Fruit fly (Drosophila melanogaster): ENCODE results near the gene mIF2.
A peak's percentile ranks its signal among the peaks of the same experiment; 100 is the strongest.

mIF2 gene

DNA sequence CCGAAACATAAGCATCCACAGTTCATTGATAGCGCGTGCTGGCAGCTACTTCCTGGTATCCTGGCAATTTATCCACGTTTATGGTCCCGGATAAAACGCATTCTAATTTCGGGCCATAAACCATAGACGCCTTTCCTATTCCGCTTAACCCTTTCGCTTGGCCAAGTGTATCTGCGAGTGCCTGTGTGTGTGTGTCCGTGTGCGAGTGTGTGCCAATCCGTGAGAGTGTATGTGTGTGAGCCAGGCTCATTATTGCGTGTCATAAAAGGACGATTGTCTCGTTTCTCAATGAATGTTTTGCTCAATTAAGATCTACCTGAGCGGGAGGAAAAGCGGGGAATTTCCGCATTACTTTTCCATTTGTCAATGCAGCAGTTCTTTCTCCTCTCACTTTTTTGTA lies 41.6 kb upstream of the mIF2 start:
- TF ChIP-seq CG16779 (tag; optimal IDR thresholded peaks at IDR 0.05) (no peak), fkh (GFP tag; optimal IDR thresholded peaks at IDR 0.05) (no peak), CG31627 (GFP tag; optimal IDR thresholded peaks at IDR 0.05) (no peak), dac (GFP tag; optimal IDR thresholded peaks at IDR 0.05) (no peak), CG6808 (GFP tag; optimal IDR thresholded peaks at IDR 0.05) (no peak), CG6163 (GFP tag; IDR thresholded peaks at IDR 0.05) (no peak), spab (GFP tag; optimal IDR thresholded peaks at IDR 0.05) (no peak), CG10669 (GFP tag; optimal IDR thresholded peaks at IDR 0.05) (no peak), eg (GFP tag; IDR thresholded peaks at IDR 0.05) (no peak), CG11294 (GFP tag; IDR thresholded peaks at IDR 0.05) (no peak), lz (GFP tag; optimal IDR thresholded peaks at IDR 0.05) (no peak), esn (GFP tag; optimal IDR thresholded peaks at IDR 0.05) (no peak), CG11902 (GFP tag; optimal IDR thresholded peaks at IDR 0.05) (no peak), Hr39 (GFP tag; optimal IDR thresholded peaks at IDR 0.05) (no peak), Smox (GFP tag; optimal IDR thresholded peaks at IDR 0.05) (no peak), CG3919 (GFP tag; optimal IDR thresholded peaks at IDR 0.05) (no peak), CG10631 (GFP tag; optimal IDR thresholded peaks at IDR 0.05) (no peak), CG6854 (GFP tag; optimal IDR thresholded peaks at IDR 0.05) (no peak)

DNA sequence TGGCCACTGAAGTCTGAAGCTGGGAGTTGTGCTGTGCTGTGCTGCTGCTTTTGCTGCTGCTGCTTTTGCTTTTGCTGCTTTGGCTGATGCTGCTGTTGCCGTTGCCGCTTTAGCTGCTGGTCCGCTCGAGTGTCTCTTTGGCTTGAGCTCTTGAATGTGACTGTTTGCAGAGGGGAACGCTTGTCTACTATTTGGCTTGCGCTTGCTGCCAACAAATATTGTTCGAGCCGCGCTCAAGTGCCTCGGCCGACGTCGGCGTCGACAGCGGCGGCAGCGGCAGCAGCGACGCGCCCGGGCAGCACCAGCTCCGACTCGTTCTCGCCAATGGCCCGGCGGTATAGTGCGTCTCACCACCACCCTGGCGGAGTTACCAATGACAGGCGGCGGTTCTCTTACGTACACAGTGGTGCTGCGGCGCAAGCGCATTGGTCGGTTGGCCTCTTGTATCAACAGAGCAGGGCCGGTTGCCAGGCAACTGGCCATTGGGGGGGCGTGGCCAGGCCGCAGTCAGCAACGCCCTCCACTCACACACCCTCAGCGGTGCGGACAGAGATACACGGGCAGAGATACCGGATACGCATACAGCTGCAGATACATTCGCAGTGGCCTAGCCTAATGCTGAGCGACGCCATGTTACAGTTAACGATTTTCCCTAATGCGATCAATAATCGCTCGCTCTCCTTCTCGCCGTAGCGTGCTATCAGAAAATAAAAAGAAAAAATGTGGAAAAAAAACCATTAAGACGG lies 40.6 kb upstream of the mIF2 start, which contains the start of gene fkh:
TSS of gene fkh (minus strand) at position 189 of the 746 bp plus-strand sequence.
- TF ChIP-seq CG8119 (GFP tag; IDR thresholded peaks at IDR 0.05) (peak; percentile 58; the same call in 1 of the 3 replicates), esn (GFP tag; optimal IDR thresholded peaks at IDR 0.05) (peak; percentile 79), pdm3 (GFP tag; optimal IDR thresholded peaks at IDR 0.05) (peak; percentile 62), CG16779 (tag; optimal IDR thresholded peaks at IDR 0.05) (peak; percentile 40), CG31627 (GFP tag; optimal IDR thresholded peaks at IDR 0.05) (peak; percentile 18), OdsH (GFP tag; optimal IDR thresholded peaks at IDR 0.05) (peak; percentile 55), CG32006 (GFP tag; optimal IDR thresholded peaks at IDR 0.05) (peak; percentile 61), spab (GFP tag; optimal IDR thresholded peaks at IDR 0.05) (peak; percentile 72), Eip75B (GFP tag; optimal IDR thresholded peaks at IDR 0.05) (peak; percentile 57), acj6 (GFP tag; optimal IDR thresholded peaks at IDR 0.05) (peak; percentile 38), CG1621 (tag; optimal IDR thresholded peaks at IDR 0.05) (peak; percentile 69), fkh (GFP tag; optimal IDR thresholded peaks at IDR 0.05) (peak; percentile 100), CG10669 (GFP tag; optimal IDR thresholded peaks at IDR 0.05) (peak; percentile 56), CG7368 (GFP tag; optimal IDR thresholded peaks at IDR 0.05) (peak; percentile 83), CG11902 (GFP tag; optimal IDR thresholded peaks at IDR 0.05) (no peak), CG6854 (GFP tag; optimal IDR thresholded peaks at IDR 0.05) (peak; percentile 67), salr (GFP tag; optimal IDR thresholded peaks at IDR 0.05) (peak in 1 of 2 experiments; percentile 16), CG3032 (tag; optimal IDR thresholded peaks at IDR 0.05) (peak; percentile 15), lz (GFP tag; optimal IDR thresholded peaks at IDR 0.05) (peak; percentile 57), CG6792 (GFP tag; optimal IDR thresholded peaks at IDR 0.05) (peak; percentile 81), topi (GFP tag; optimal IDR thresholded peaks at IDR 0.05) (peak; percentile 53), CG10631 (GFP tag; optimal IDR thresholded peaks at IDR 0.05) (peak; percentile 63), dsx (GFP tag; optimal IDR thresholded peaks at IDR 0.05; ENCODE audit: poor library complexity, severe bottlenecking) (no peak), fd85E (GFP tag; optimal IDR thresholded peaks at IDR 0.05) (peak; percentile 71), Ets21C (GFP tag; optimal IDR thresholded peaks at IDR 0.05) (no peak), Eip78C (GFP tag) (peak; percentile 87), Gug (GFP tag; IDR thresholded peaks at IDR 0.05) (no peak), CG8632 (GFP tag; optimal IDR thresholded peaks at IDR 0.05) (peak; percentile 73), ss (GFP tag; optimal IDR thresholded peaks at IDR 0.05) (peak; percentile 71 to 84), Sox102F (GFP tag; optimal IDR thresholded peaks at IDR 0.05) (peak; percentile 65), dac (GFP tag; optimal IDR thresholded peaks at IDR 0.05) (peak; percentile 25), vri (GFP tag; optimal IDR thresholded peaks at IDR 0.05) (peak; percentile 88), CG9139 (GFP tag; optimal IDR thresholded peaks at IDR 0.05) (peak; percentile 85), CG6163 (GFP tag; IDR thresholded peaks at IDR 0.05) (peak; percentile 84), CG3919 (GFP tag; optimal IDR thresholded peaks at IDR 0.05) (peak; percentile 77), Sox14 (GFP tag; optimal IDR thresholded peaks at IDR 0.05) (no peak), svp (GFP tag) (peak; percentile 70), cyc (GFP tag; optimal IDR thresholded peaks at IDR 0.05) (peak; percentile 28), CG15336 (GFP tag; IDR thresholded peaks at IDR 0.05) (no peak), Ets96B (tag; optimal IDR thresholded peaks at IDR 0.05) (peak; percentile 15), Lpt (GFP tag; optimal IDR thresholded peaks at IDR 0.05) (peak; percentile 18), Smox (GFP tag; optimal IDR thresholded peaks at IDR 0.05) (peak; percentile 62), CG11294 (GFP tag; IDR thresholded peaks at IDR 0.05) (no peak), CG6808 (GFP tag; optimal IDR thresholded peaks at IDR 0.05) (peak; percentile 73)
